Worm (Caenorhabditis elegans): Measurements from ENCODE around the gene srx-28.

Gene srx-28

DNA sequence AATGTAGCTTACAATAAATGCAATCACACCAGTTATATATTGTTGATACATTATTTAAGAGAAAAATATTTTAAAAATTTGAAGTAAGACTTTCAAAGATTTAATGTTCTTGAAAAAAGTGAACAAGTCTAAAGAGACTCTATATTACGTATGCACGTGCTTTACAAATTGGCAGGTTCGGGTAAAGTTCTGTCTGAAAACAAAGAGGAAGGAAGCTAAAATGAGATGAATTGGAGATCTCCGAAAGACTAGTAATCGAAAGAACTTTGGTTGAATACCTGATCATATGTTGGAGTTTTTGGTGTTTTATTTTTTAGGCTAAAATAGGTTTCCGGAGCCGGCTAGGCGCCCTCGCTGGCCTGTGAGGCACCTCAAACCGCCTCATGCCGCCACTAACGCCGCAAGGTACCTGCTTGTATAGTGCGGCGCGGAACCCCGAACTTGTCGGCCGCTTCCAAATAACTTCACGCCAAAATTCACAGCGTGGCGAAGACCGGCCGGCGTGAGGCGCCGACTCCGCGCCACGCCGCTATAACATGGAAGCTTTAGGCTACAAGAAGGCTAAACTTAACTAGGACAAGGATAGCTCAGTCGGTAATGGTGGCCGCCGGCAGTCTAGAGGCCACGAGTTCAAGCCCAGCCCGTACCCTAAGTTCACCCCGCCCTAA, at the start of gene srx-28:
Gene srx-28, minus strand, starts transcription at position 51 of the 668 bp plus-strand sequence.
- TF ChIP-seq ztf-4 (tag; optimal IDR thresholded peaks at IDR 0.05) (no peak), nhr-237 (tag; optimal IDR thresholded peaks at IDR 0.05) (no peak), ZK546.5 (tag; optimal IDR thresholded peaks at IDR 0.05) (no peak)

DNA sequence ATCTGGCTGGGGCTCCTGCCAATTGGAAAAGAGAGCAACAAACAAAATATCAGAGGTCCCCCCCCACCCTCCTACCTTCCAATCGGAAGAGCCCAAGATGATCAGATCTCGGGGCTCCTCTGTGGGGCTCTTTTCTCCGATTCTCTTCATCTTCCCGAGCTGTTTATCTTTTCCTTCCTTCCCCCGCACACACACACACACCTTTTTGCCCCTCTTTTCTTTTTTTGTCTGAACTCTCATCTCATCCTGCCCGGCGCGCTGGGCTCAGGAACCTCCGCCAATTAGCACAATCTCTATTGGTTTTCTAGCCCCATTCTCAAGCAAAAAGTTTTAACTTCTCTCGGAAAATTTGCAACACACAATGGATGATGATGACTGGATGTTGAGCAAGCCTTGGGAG, 46.2 kb upstream of the srx-28 start:
- TF ChIP-seq C34F6.9 (tag; optimal IDR thresholded peaks at IDR 0.05) = no peak

DNA sequence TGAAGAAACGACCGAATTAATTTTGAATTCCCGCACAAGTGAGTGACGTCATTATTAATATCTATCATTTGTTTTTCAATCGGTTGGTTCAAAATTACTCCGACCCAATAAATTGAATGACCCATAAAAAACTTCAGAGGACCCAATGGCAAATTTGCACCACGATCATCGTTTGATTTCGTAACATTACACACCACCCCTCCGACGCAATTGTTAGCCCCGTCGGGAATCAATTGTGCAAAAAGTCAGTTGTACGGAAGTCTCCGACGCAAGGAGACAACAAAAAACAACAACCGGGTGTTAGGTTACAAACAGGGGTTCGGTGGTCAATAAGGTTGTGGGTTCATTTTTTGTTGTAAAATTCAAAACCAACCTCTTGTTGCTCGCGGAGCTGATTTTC, 44.9 kb upstream of the srx-28 start:
- TF ChIP-seq ama-1 (optimal IDR thresholded peaks at IDR 0.05) (no peak), nhr-129 (tag; optimal IDR thresholded peaks at IDR 0.05) (peak; percentile 43)

DNA sequence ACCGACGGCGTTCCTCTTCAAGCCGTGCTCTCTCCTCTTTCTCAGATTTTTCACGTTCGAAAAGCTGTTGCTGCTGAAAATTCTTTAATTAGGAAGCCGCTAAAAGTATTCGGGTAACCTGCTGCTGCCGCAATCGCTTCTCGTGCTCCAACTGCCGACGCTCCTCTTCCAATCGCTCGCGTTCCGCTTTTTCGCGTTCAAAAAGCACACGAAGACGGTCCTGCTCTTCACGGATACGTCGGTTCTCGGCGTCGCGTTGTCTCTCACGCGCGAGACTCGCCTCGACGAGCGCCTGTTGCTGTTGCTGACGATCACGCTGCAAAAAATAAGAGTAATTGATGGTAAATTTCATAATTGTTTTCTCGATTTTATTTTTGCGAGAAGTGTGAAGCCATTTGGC, 43.6 kb upstream of the srx-28 start:
- TF ChIP-seq lsy-2 (tag; optimal IDR thresholded peaks at IDR 0.05) (no peak), ceh-16 (tag; optimal IDR thresholded peaks at IDR 0.05) (no peak), ztf-1 (GFP tag; conservative IDR thresholded peaks at IDR 0.05) (no peak), egl-27 (tag; optimal IDR thresholded peaks at IDR 0.05) (no peak), ama-1 (optimal IDR thresholded peaks at IDR 0.05) (no peak), ztf-4 (tag; optimal IDR thresholded peaks at IDR 0.05) (no peak), crh-2 (tag; optimal IDR thresholded peaks at IDR 0.05) (no peak), lin-39 (tag; optimal IDR thresholded peaks at IDR 0.05) (no peak), elt-3 (tag; optimal IDR thresholded peaks at IDR 0.05) (no peak), sma-3 (GFP tag; optimal IDR thresholded peaks at IDR 0.05) (no peak), mab-5 (tag; optimal IDR thresholded peaks at IDR 0.05) (no peak), nhr-25 (tag; optimal IDR thresholded peaks at IDR 0.05) (no peak), R02D3.7 (tag; optimal IDR thresholded peaks at IDR 0.05) (no peak), nhr-237 (tag; optimal IDR thresholded peaks at IDR 0.05) (no peak), mbf-1 (tag; optimal IDR thresholded peaks at IDR 0.05) (no peak)

DNA sequence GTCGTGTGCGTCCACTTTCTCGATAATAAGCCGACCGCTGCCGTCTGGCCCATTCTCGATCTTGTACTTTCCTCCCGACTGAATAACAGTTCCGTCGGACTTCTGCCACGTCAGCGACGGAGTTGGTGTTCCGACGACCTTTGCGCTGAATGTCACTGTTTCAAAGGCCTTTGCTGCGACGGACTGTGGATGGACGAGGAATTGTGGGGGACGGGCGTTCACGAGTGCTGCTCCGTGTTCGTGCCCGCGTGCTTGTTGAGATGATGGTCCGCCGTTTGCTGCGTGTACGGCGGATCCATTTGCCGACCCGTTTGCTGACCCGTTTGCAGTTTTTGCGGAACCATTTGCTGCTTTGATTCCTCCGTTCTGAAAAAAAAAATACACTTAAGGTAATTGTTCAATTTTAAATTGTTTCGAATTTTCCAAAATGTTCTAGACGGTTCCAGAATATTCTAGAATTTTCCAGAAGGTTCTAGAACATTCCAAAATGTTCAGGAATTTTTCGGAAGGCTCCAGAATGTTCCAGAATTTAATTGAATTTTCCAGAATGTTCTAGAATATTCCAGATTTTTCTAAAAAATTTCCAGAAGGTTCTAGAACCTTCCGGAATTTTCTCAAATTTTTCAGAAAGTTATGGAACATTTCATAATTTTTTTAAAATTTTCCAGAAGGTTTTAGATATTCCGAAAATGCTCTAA, 42.2 kb upstream of the srx-28 start:
- TF ChIP-seq lin-39 (tag; optimal IDR thresholded peaks at IDR 0.05) (no peak), ztf-1 (GFP tag; conservative IDR thresholded peaks at IDR 0.05) (no peak), nhr-11 (tag; optimal IDR thresholded peaks at IDR 0.05) (no peak), aly-2 (tag; optimal IDR thresholded peaks at IDR 0.05) (no peak), alr-1 (tag; optimal IDR thresholded peaks at IDR 0.05) (no peak), ztf-11 (tag; optimal IDR thresholded peaks at IDR 0.05) (no peak), ceh-82 (tag; optimal IDR thresholded peaks at IDR 0.05) (no peak), nhr-10 (tag; optimal IDR thresholded peaks at IDR 0.05) (no peak), ama-1 (optimal IDR thresholded peaks at IDR 0.05) (no peak), F13H6.1 (tag; optimal IDR thresholded peaks at IDR 0.05) (no peak), lin-11 (tag; optimal IDR thresholded peaks at IDR 0.05) (no peak), gmeb-1 (tag; optimal IDR thresholded peaks at IDR 0.05) (no peak), skn-1 (tag; optimal IDR thresholded peaks at IDR 0.05) (no peak), egl-27 (tag; optimal IDR thresholded peaks at IDR 0.05) (no peak), unc-62 (GFP tag; optimal IDR thresholded peaks at IDR 0.05) (no peak)

DNA sequence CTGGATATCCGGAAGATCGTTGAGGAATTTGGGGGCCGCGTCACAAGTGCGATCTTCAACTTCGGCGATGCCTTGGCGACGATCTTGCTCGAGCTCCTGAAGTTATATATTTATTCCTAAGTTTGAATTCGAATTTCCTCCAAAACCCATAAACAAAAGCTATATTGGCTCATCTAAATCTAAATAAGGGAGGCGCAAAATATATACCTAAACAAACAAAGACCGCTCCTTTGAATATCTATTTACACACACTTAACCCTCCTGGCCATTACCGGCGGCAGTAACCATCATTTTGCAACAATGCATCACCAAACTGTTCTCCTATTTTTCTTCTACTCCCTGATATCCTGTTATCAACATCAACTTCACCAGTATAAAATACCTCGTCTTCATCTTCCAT, 38.9 kb upstream of the srx-28 start, which contains the start of gene F54E2.2:
Gene F54E2.2, plus strand, starts transcription at position 301 of the 400 bp plus-strand sequence.
- no peak for TF ChIP-seq ztf-11 (tag; optimal IDR thresholded peaks at IDR 0.05)

DNA sequence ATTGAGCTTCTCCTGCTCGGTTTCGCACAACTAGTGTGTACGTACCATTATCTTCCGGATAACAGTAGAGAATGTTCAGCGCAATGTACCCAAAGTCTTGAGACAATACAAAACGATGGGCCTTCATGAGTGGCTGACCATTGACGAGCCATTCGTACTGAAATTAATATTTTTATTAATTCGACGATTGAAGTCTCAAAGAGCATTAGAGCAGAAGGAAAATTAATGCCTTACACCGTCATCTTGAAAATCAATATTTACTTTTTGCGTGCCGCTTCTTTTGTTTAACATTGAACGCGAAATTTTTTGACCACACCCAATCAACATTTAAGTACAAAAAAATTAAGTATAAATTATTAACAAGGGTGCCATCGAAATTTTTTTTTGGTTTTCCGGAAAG, 35.9 kb upstream of the srx-28 start:
- TF ChIP-seq skn-1 (tag; optimal IDR thresholded peaks at IDR 0.05) (no peak), egl-27 (tag; optimal IDR thresholded peaks at IDR 0.05) (no peak), F13H6.1 (tag; optimal IDR thresholded peaks at IDR 0.05) (no peak), unc-55 (GFP tag; optimal IDR thresholded peaks at IDR 0.05) (no peak), dmd-4 (tag; optimal IDR thresholded peaks at IDR 0.05) (no peak), sma-9 (GFP tag; optimal IDR thresholded peaks at IDR 0.05) (no peak), sma-9 (tag; optimal IDR thresholded peaks at IDR 0.05) (no peak), lin-13 (GFP tag; optimal IDR thresholded peaks at IDR 0.05) (no peak), ztf-4 (tag; optimal IDR thresholded peaks at IDR 0.05) (no peak), nhr-77 (tag; optimal IDR thresholded peaks at IDR 0.05) (no peak), aly-2 (tag; optimal IDR thresholded peaks at IDR 0.05) (no peak), nhr-25 (tag; optimal IDR thresholded peaks at IDR 0.05) (no peak), nhr-10 (tag; optimal IDR thresholded peaks at IDR 0.05) (no peak), gmeb-1 (tag; optimal IDR thresholded peaks at IDR 0.05) (no peak), blmp-1 (tag; optimal IDR thresholded peaks at IDR 0.05; ENCODE audit: insufficient read depth) (no peak), ama-1 (optimal IDR thresholded peaks at IDR 0.05) (no peak), elt-3 (tag; optimal IDR thresholded peaks at IDR 0.05) (no peak), sma-3 (GFP tag; optimal IDR thresholded peaks at IDR 0.05) (no peak), R02D3.7 (tag; optimal IDR thresholded peaks at IDR 0.05) (no peak)
